Fruit fly (Drosophila melanogaster) whole organism, embryonic: ENCODE data around the gene Tctp.

Source experiments
- Atf3 ChIP-seq: fragments of 200-800 bp; sonication (Bioruptor generic); optimal IDR thresholded peaks from 3 replicates; lab custom pipeline; 2016; ENCODE audit warnings: missing biosample characterization, missing genetic modification characterization
- Atf6 ChIP-seq: fragments of 200-800 bp; sonication (Bioruptor generic); IDR thresholded peaks from 2 replicates; pipeline ENCODE4 v1.3.6; 2022; ENCODE audit warnings: missing biosample characterization, missing genetic modification characterization
- Blimp-1 ChIP-seq: fragments of 200-800 bp; sonication (Bioruptor generic); optimal IDR thresholded peaks from 3 replicates; lab custom pipeline; 2018; ENCODE audit warnings: missing biosample characterization, missing genetic modification characterization, mild to moderate bottlenecking, moderate library complexity, missing genetic modification reagents
- CG10147 ChIP-seq: fragments of 200-800 bp; sonication (Bioruptor generic); optimal IDR thresholded peaks from 2 replicates; lab custom pipeline; 2019; ENCODE audit warnings: missing biosample characterization, mild to moderate bottlenecking, missing genetic modification characterization, moderate library complexity
- CG10274 ChIP-seq: fragments of 200-800 bp; sonication (Bioruptor generic); optimal IDR thresholded peaks from 3 replicates; lab custom pipeline; 2017; ENCODE audit warnings: missing biosample characterization, mild to moderate bottlenecking, missing genetic modification characterization
- CG10654 ChIP-seq: fragments of 200-800 bp; sonication (Bioruptor generic); optimal IDR thresholded peaks from 2 replicates; lab custom pipeline; 2016; ENCODE audit warnings: missing biosample characterization, missing genetic modification characterization
- CG10979 ChIP-seq: fragments of 200-800 bp; sonication (Bioruptor generic); optimal IDR thresholded peaks from 2 replicates; lab custom pipeline; 2018; ENCODE audit warnings: missing biosample characterization, mild to moderate bottlenecking, missing genetic modification characterization, moderate library complexity
- CG11504 ChIP-seq: fragments of 200-800 bp; sonication (Bioruptor generic); optimal IDR thresholded peaks from 3 replicates; lab custom pipeline; 2019; ENCODE audit warnings: missing biosample characterization, mild to moderate bottlenecking, missing genetic modification characterization, moderate library complexity
- CG12659 ChIP-seq: fragments of 200-800 bp; sonication (Bioruptor generic); optimal IDR thresholded peaks from 3 replicates; lab custom pipeline; 2017; ENCODE audit warnings: mild to moderate bottlenecking, missing biosample characterization, missing genetic modification reagents, missing genetic modification characterization
- CG12769 ChIP-seq: fragments of 200-800 bp; sonication (Bioruptor generic); optimal IDR thresholded peaks from 2 replicates; lab custom pipeline; 2019; ENCODE audit warnings: missing biosample characterization, mild to moderate bottlenecking, missing genetic modification characterization, moderate library complexity
- CG15011 ChIP-seq: fragments of 200-800 bp; sonication (Bioruptor generic); optimal IDR thresholded peaks from 3 replicates; lab custom pipeline; 2018; ENCODE audit warnings: missing biosample characterization, mild to moderate bottlenecking, missing genetic modification characterization
- CG1603 ChIP-seq: fragments of 200-800 bp; sonication (Bioruptor generic); optimal IDR thresholded peaks from 2 replicates; lab custom pipeline; 2019; ENCODE audit warnings: missing biosample characterization, mild to moderate bottlenecking, missing genetic modification characterization, moderate library complexity
- CG18262 ChIP-seq: fragments of 200-800 bp; optimal IDR thresholded peaks from 3 replicates; lab custom pipeline; 2019; ENCODE audit warnings: missing biosample characterization, mild to moderate bottlenecking, missing genetic modification characterization, moderate library complexity
- CG30431 ChIP-seq: fragments of 200-800 bp; sonication (Bioruptor generic); optimal IDR thresholded peaks from 2 replicates; lab custom pipeline; 2017; ENCODE audit warnings: missing biosample characterization, missing genetic modification characterization
- CG31224 ChIP-seq: fragments of 200-800 bp; sonication (Bioruptor generic); IDR thresholded peaks from 2 replicates; pipeline ENCODE4 v1.3.6; 2022; ENCODE audit warnings: missing biosample characterization, missing genetic modification characterization
- CG32532 ChIP-seq: fragments of 200-800 bp; sonication (Bioruptor generic); IDR thresholded peaks from 2 replicates; pipeline ENCODE4 v1.3.6; 2022; ENCODE audit warnings: missing biosample characterization, missing genetic modification characterization
- CG3407 ChIP-seq: fragments of 200-800 bp; sonication (Bioruptor generic); optimal IDR thresholded peaks from 2 replicates; lab custom pipeline; 2018; ENCODE audit warnings: missing biosample characterization, mild to moderate bottlenecking, missing genetic modification characterization
- CG3726 ChIP-seq: fragments of 200-800 bp; sonication (Bioruptor generic); IDR thresholded peaks from 3 replicates; pipeline ENCODE4, ENCODE4 v1.3.6; 2022; ENCODE audit warnings: missing biosample characterization, missing genetic modification characterization
- CG3995 ChIP-seq: fragments of 200-800 bp; sonication (Bioruptor generic); optimal IDR thresholded peaks from 3 replicates; lab custom pipeline; 2016; ENCODE audit warnings: missing biosample characterization, missing genetic modification characterization
- CG5953 ChIP-seq: fragments of 200-800 bp; sonication (Bioruptor generic); IDR thresholded peaks from 2 replicates; pipeline ENCODE4 v1.3.6; 2022; ENCODE audit warnings: missing biosample characterization, missing genetic modification characterization
- CHES-1-like ChIP-seq: fragments of 200-800 bp; sonication (Bioruptor generic); optimal IDR thresholded peaks from 2 replicates; lab custom pipeline; 2016; ENCODE audit warnings: missing biosample characterization, missing genetic modification characterization
- D19A ChIP-seq: fragments of 200-800 bp; optimal IDR thresholded peaks from 3 replicates; lab custom pipeline; 2019; ENCODE audit warnings: missing biosample characterization, mild to moderate bottlenecking, missing genetic modification characterization, moderate library complexity
- Doc2 ChIP-seq: fragments of 200-800 bp; sonication (Bioruptor generic); IDR thresholded peaks from 2 replicates; pipeline ENCODE4 v1.3.6; 2022; ENCODE audit warnings: missing biosample characterization, missing genetic modification characterization
- Fer3 ChIP-seq: fragments of 200-800 bp; sonication (Bioruptor generic); optimal IDR thresholded peaks from 2 replicates; lab custom pipeline; 2018; ENCODE audit warnings: missing biosample characterization, mild to moderate bottlenecking, missing genetic modification characterization, moderate library complexity
- H15 ChIP-seq: fragments of 200-800 bp; sonication (Bioruptor generic); IDR thresholded peaks from 3 replicates; pipeline ENCODE4 v1.3.6; 2022; ENCODE audit warnings: missing biosample characterization, missing genetic modification characterization
- Max ChIP-seq: fragments of 200-800 bp; sonication (Bioruptor generic); optimal IDR thresholded peaks from 2 replicates; lab custom pipeline; 2016; ENCODE audit warnings: missing biosample characterization, mild to moderate bottlenecking, missing genetic modification characterization
- Optix ChIP-seq: fragments of 200-800 bp; sonication (Bioruptor generic); IDR thresholded peaks from 3 replicates; pipeline ENCODE4 v1.3.6; 2022; ENCODE audit warnings: missing biosample characterization, missing genetic modification characterization
- Ptx1 ChIP-seq: fragments of 200-800 bp; sonication (Bioruptor generic); IDR thresholded peaks from 2 replicates; pipeline ENCODE4 v1.3.6; 2022; ENCODE audit warnings: missing biosample characterization, missing genetic modification characterization
- Rfx ChIP-seq: fragments of 200-800 bp; sonication (Bioruptor generic); IDR thresholded peaks from 2 replicates; pipeline ENCODE4 v1.3.6; 2022; ENCODE audit warnings: missing biosample characterization, missing genetic modification characterization
- Sox102F ChIP-seq: fragments of 200-800 bp; sonication (Bioruptor generic); optimal IDR thresholded peaks from 2 replicates; lab custom pipeline; 2018; ENCODE audit warnings: missing biosample characterization, mild to moderate bottlenecking, missing genetic modification characterization, moderate library complexity
- bowl ChIP-seq: fragments of 200-800 bp; sonication (Bioruptor generic); IDR thresholded peaks from 2 replicates; pipeline ENCODE4 v1.3.6; 2022; ENCODE audit warnings: missing biosample characterization, missing genetic modification characterization
- btn ChIP-seq: fragments of 200-800 bp; sonication (Bioruptor generic); optimal IDR thresholded peaks from 2 replicates; lab custom pipeline; 2016; ENCODE audit warnings: missing biosample characterization, missing genetic modification characterization
- chinmo ChIP-seq: fragments of 200-800 bp; sonication (Bioruptor generic); IDR thresholded peaks from 4 replicates; pipeline ENCODE4 v1.3.6; 2022; ENCODE audit warnings: missing biosample characterization, missing genetic modification characterization; ENCODE audit not compliant: partially characterized antibody
- dpn ChIP-seq, 2 experiments: fragments of 200-800 bp; sonication (Bioruptor generic); optimal IDR thresholded peaks; 3 replicates each; lab custom pipeline; 2016; ENCODE audit warnings: missing biosample characterization in 2 of 2, missing genetic modification characterization in 2 of 2
- ems ChIP-seq: fragments of 200-800 bp; sonication (Bioruptor generic); optimal IDR thresholded peaks from 3 replicates; lab custom pipeline; 2016; ENCODE audit warnings: missing biosample characterization, missing genetic modification characterization
- esg ChIP-seq: fragments of 200-800 bp; sonication (Bioruptor generic); conservative IDR thresholded peaks from 2 replicates; pipeline ENCODE4 v1.3.6; 2022; ENCODE audit warnings: missing biosample characterization, missing genetic modification characterization
- gt ChIP-seq: fragments of 200-800 bp; sonication (Bioruptor generic); IDR thresholded peaks from 2 replicates; pipeline ENCODE4 v1.3.6; 2022; ENCODE audit warnings: missing biosample characterization, missing genetic modification characterization
- kni ChIP-seq: fragments of 200-800 bp; sonication (Bioruptor generic); optimal IDR thresholded peaks from 3 replicates; lab custom pipeline; 2017; ENCODE audit warnings: mild to moderate bottlenecking, missing biosample characterization, missing genetic modification reagents, missing genetic modification characterization
- lilli ChIP-seq: fragments of 200-800 bp; sonication (Bioruptor generic); optimal IDR thresholded peaks from 3 replicates; lab custom pipeline; 2016; ENCODE audit warnings: missing biosample characterization, missing genetic modification characterization
- lmd ChIP-seq: fragments of 200-800 bp; sonication (Bioruptor generic); IDR thresholded peaks from 2 replicates; pipeline ENCODE4 v1.3.6; 2022; ENCODE audit warnings: missing biosample characterization, missing genetic modification characterization
- mirr ChIP-seq: fragments of 200-800 bp; sonication (Bioruptor generic); optimal IDR thresholded peaks from 3 replicates; lab custom pipeline; 2018; ENCODE audit warnings: missing biosample characterization, mild to moderate bottlenecking, missing genetic modification characterization
- nau ChIP-seq: fragments of 200-800 bp; sonication (Bioruptor generic); optimal IDR thresholded peaks from 3 replicates; lab custom pipeline; 2017; ENCODE audit warnings: missing biosample characterization, mild to moderate bottlenecking, missing genetic modification characterization, missing genetic modification reagents
- nmo ChIP-seq: fragments of 200-800 bp; sonication (Bioruptor generic); optimal IDR thresholded peaks from 2 replicates; lab custom pipeline; 2018; ENCODE audit warnings: missing biosample characterization, mild to moderate bottlenecking, missing genetic modification characterization, moderate library complexity
- phol ChIP-seq: fragments of 200-800 bp; sonication (Bioruptor generic); optimal IDR thresholded peaks from 3 replicates; lab custom pipeline; 2018; ENCODE audit warnings: missing biosample characterization, mild to moderate bottlenecking, missing genetic modification characterization, moderate library complexity
- psq ChIP-seq: fragments of 200-800 bp; sonication (Bioruptor generic); optimal IDR thresholded peaks from 2 replicates; lab custom pipeline; 2017; ENCODE audit warnings: missing biosample characterization, missing genetic modification characterization
- sens-2 ChIP-seq: fragments of 200-800 bp; sonication (Bioruptor generic); IDR thresholded peaks from 2 replicates; pipeline ENCODE4 v1.3.6; 2022; ENCODE audit warnings: missing biosample characterization, missing genetic modification characterization
- ssp ChIP-seq: fragments of 200-800 bp; sonication (Bioruptor generic); IDR thresholded peaks from 2 replicates; pipeline ENCODE4 v1.3.6; 2022; ENCODE audit warnings: missing biosample characterization, missing genetic modification characterization
- tio ChIP-seq: fragments of 200-800 bp; sonication (Bioruptor generic); optimal IDR thresholded peaks from 2 replicates; lab custom pipeline; 2017; ENCODE audit warnings: missing biosample characterization, missing genetic modification characterization, inconsistent platforms
- trem ChIP-seq: fragments of 200-800 bp; optimal IDR thresholded peaks from 3 replicates; lab custom pipeline; 2019; ENCODE audit warnings: missing biosample characterization, mild to moderate bottlenecking, missing genetic modification characterization, moderate library complexity
- zen ChIP-seq: fragments of 200-800 bp; sonication (Bioruptor generic); optimal IDR thresholded peaks from 3 replicates; lab custom pipeline; 2018; ENCODE audit warnings: missing biosample characterization, mild to moderate bottlenecking, missing genetic modification characterization, moderate library complexity

Tctp gene

DNA sequence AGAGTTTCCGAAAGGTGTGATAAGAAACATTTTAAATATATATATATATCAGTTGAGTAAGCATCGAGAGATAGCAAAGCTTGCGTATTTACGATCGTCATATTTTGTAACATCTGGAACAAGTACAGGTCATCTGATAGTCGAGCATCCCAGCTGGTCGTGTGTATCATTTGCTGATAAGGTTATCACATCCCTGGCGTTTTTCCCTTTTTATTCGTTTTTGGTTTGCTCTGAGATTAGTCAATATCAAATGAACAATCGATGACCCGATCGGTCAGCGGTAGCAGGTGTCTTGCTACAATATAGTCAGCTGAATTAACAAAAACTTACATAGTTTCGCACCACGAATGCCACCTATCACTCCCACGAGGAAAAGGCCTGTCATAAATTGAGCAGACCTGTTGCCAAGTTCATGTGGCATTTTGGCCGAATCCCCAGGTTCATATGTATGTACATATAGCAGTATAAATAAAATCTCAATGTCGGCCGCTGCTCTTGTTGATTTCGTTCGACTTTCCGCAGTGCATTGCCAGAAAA lies 9.1 kb upstream of the Tctp start (continued):
- peak; percentile 51 for TF ChIP-seq lilli (GFP tag; lab: Kevin White, UChicago)
- TF ChIP-seq CG12659 (GFP tag; lab: Kevin White, UChicago), result peak; percentile 47
- TF ChIP-seq Atf6 (GFP tag; lab: Robert Waterston, UW), result peak; percentile 75; the same call in 1 of the 2 replicates
- TF ChIP-seq CG10979 (tag; lab: Kevin White, UChicago), result peak; percentile 18
- 0 out of 3 replicates have a peak, but pooled peaks have one; percentile 5 for TF ChIP-seq Optix
- peak; percentile 25 for TF ChIP-seq CG3407 (GFP tag; lab: Kevin White, UChicago)
- no peak for TF ChIP-seq mirr (GFP tag; lab: Kevin White, UChicago)
- peak; percentile 76 for TF ChIP-seq CG11504 (tag; lab: Kevin White, UChicago)
- TF ChIP-seq ssp (GFP tag; lab: Robert Waterston, UW), result peak; percentile 37; the same call in 1 of the 2 replicates
- TF ChIP-seq psq (GFP tag; lab: Kevin White, UChicago), result no peak
- TF ChIP-seq CG30431 (GFP tag; lab: Kevin White, UChicago), result no peak
- peak; percentile 15 for TF ChIP-seq ems (GFP tag; lab: Kevin White, UChicago)
- no peak for TF ChIP-seq CG3726 (GFP tag; lab: Robert Waterston, UW)
- TF ChIP-seq tio (GFP tag; lab: Kevin White, UChicago), result peak; percentile 55
- no peak for TF ChIP-seq kni
- no peak for TF ChIP-seq Atf3 (GFP tag; lab: Kevin White, UChicago)
- TF ChIP-seq gt, result no peak
- TF ChIP-seq H15, result peak; percentile 55; the same call in 2 of the 3 replicates
- TF ChIP-seq Rfx (GFP tag; lab: Robert Waterston, UW), result peak; percentile 75
- peak; percentile 46 for TF ChIP-seq CG10654 (GFP tag; lab: Kevin White, UChicago)
- TF ChIP-seq trem, result no peak
- peak; percentile 39 for TF ChIP-seq Blimp-1 (GFP tag; lab: Kevin White, UChicago)
- peak; percentile 66 for TF ChIP-seq Ptx1 (GFP tag; lab: Robert Waterston, UW)
- TF ChIP-seq btn (GFP tag; lab: Kevin White, UChicago), result no peak
- TF ChIP-seq lmd (GFP tag; lab: Robert Waterston, UW), result peak; percentile 49; the same call in 1 of the 2 replicates
- TF ChIP-seq bowl (GFP tag; lab: Robert Waterston, UW), result no peak
- TF ChIP-seq Doc2, result no peak
- peak; percentile 68 for TF ChIP-seq CG32532 (GFP tag; lab: Robert Waterston, UW)
- TF ChIP-seq CHES-1-like, result no peak
- peak; percentile 32 for TF ChIP-seq CG1603 (tag; lab: Kevin White, UChicago)
- peak; percentile 31 for TF ChIP-seq CG10147
- no peak for TF ChIP-seq zen (tag; lab: Kevin White, UChicago)
- peak; percentile 13 for TF ChIP-seq CG10274 (GFP tag; lab: Kevin White, UChicago)
- peak; percentile 61 for TF ChIP-seq nmo (GFP tag; lab: Kevin White, UChicago)
- peak; percentile 59 for TF ChIP-seq D19A (tag; lab: Kevin White, UChicago)
- peak; percentile 48 for TF ChIP-seq CG12769
- TF ChIP-seq esg (GFP tag; lab: Robert Waterston, UW), result peak; percentile 62
- TF ChIP-seq CG3995, result peak; percentile 35
- peak; percentile 54 for TF ChIP-seq CG31224 (GFP tag; lab: Robert Waterston, UW)
- TF ChIP-seq Sox102F, result peak; percentile 71
- peak; percentile 53 for TF ChIP-seq phol
- TF ChIP-seq dpn (GFP tag; optimal IDR thresholded peaks at IDR 0.05; lab: Kevin White, UChicago), result peak in 1 of 2 experiments; percentile 65
- TF ChIP-seq chinmo, result peak; percentile 61; the same call in 1 of the 4 replicates
- TF ChIP-seq sens-2 (GFP tag; lab: Robert Waterston, UW), result no peak
- TF ChIP-seq Max (GFP tag; lab: Kevin White, UChicago), result peak; percentile 56
- TF ChIP-seq CG15011 (GFP tag; lab: Kevin White, UChicago), result peak; percentile 7
- peak; percentile 50 for TF ChIP-seq CG18262 (tag; lab: Kevin White, UChicago)
- peak; percentile 63 for TF ChIP-seq Fer3 (tag; lab: Kevin White, UChicago)
- TF ChIP-seq CG5953 (GFP tag; lab: Robert Waterston, UW), result no peak
- peak; percentile 16 for TF ChIP-seq nau (GFP tag; lab: Kevin White, UChicago)
